Fruit fly (Drosophila melanogaster) whole organism, embryonic: ENCODE data around the gene CG4709.

ENCODE experiments used
- Antp ChIP-seq: fragments of 200-800 bp; sonication (Bioruptor generic); optimal IDR thresholded peaks from 3 replicates; lab custom pipeline; 2016; ENCODE audit warnings: missing biosample characterization, missing genetic modification characterization
- Atf3 ChIP-seq: fragments of 200-800 bp; sonication (Bioruptor generic); optimal IDR thresholded peaks from 3 replicates; lab custom pipeline; 2016; ENCODE audit warnings: missing biosample characterization, missing genetic modification characterization
- CG10654 ChIP-seq: fragments of 200-800 bp; sonication (Bioruptor generic); optimal IDR thresholded peaks from 2 replicates; lab custom pipeline; 2016; ENCODE audit warnings: missing biosample characterization, missing genetic modification characterization
- CG10979 ChIP-seq: fragments of 200-800 bp; sonication (Bioruptor generic); optimal IDR thresholded peaks from 2 replicates; lab custom pipeline; 2018; ENCODE audit warnings: missing biosample characterization, mild to moderate bottlenecking, missing genetic modification characterization, moderate library complexity
- CG12769 ChIP-seq: fragments of 200-800 bp; sonication (Bioruptor generic); optimal IDR thresholded peaks from 2 replicates; lab custom pipeline; 2019; ENCODE audit warnings: missing biosample characterization, mild to moderate bottlenecking, missing genetic modification characterization, moderate library complexity
- CG13424 ChIP-seq: fragments of 200-800 bp; sonication (Bioruptor generic); optimal IDR thresholded peaks from 2 replicates; lab custom pipeline; 2019; ENCODE audit warnings: missing biosample characterization, mild to moderate bottlenecking, missing genetic modification characterization, moderate library complexity
- CG14860 ChIP-seq: fragments of 200-800 bp; sonication (Bioruptor generic); IDR thresholded peaks from 3 replicates; pipeline ENCODE4 v1.3.6; 2022; ENCODE audit warnings: missing biosample characterization, missing genetic modification characterization; ENCODE audit not compliant: partially characterized antibody
- CG15696 ChIP-seq: fragments of 200-800 bp; sonication (Bioruptor generic); optimal IDR thresholded peaks from 2 replicates; lab custom pipeline; 2019; ENCODE audit warnings: missing biosample characterization, mild to moderate bottlenecking, missing genetic modification characterization, moderate library complexity
- CG18619 ChIP-seq: fragments of 200-800 bp; sonication (Bioruptor generic); optimal IDR thresholded peaks from 3 replicates; lab custom pipeline; 2017; ENCODE audit warnings: missing biosample characterization, mild to moderate bottlenecking, missing genetic modification characterization
- CG3163 ChIP-seq: fragments of 200-800 bp; sonication (Bioruptor generic); optimal IDR thresholded peaks from 3 replicates; lab custom pipeline; 2016; ENCODE audit warnings: missing biosample characterization, missing genetic modification characterization
- CG3995 ChIP-seq: fragments of 200-800 bp; sonication (Bioruptor generic); optimal IDR thresholded peaks from 3 replicates; lab custom pipeline; 2016; ENCODE audit warnings: missing biosample characterization, missing genetic modification characterization
- CG4328 ChIP-seq: fragments of 200-800 bp; sonication (Bioruptor generic); optimal IDR thresholded peaks from 3 replicates; lab custom pipeline; 2017; ENCODE audit warnings: missing biosample characterization, missing genetic modification reagents, missing genetic modification characterization
- CG4617 ChIP-seq: fragments of 200-800 bp; sonication (Bioruptor generic); optimal IDR thresholded peaks from 3 replicates; lab custom pipeline; 2016; ENCODE audit warnings: missing biosample characterization, missing genetic modification characterization, borderline replicate concordance
- CG6654 ChIP-seq: fragments of 200-800 bp; sonication (Bioruptor generic); optimal IDR thresholded peaks from 2 replicates; lab custom pipeline; 2017; ENCODE audit warnings: missing biosample characterization, mild to moderate bottlenecking, missing genetic modification characterization
- CG6683 ChIP-seq: fragments of 200-800 bp; sonication (Bioruptor generic); optimal IDR thresholded peaks from 2 replicates; lab custom pipeline; 2017; ENCODE audit warnings: missing biosample characterization, mild to moderate bottlenecking, missing genetic modification characterization, missing genetic modification reagents
- CG7556 ChIP-seq: fragments of 200-800 bp; sonication (Bioruptor generic); optimal IDR thresholded peaks from 2 replicates; lab custom pipeline; 2017; ENCODE audit warnings: missing biosample characterization, mild to moderate bottlenecking, missing genetic modification characterization
- CG9609 ChIP-seq: fragments of 200-800 bp; sonication (Bioruptor generic); optimal IDR thresholded peaks from 3 replicates; lab custom pipeline; 2016; ENCODE audit warnings: missing biosample characterization, missing genetic modification characterization
- CrebB ChIP-seq: fragments of 200-800 bp; sonication (Bioruptor generic); optimal IDR thresholded peaks from 3 replicates; lab custom pipeline; 2018; ENCODE audit warnings: missing biosample characterization, mild to moderate bottlenecking, missing genetic modification characterization
- Dbx ChIP-seq: fragments of 200-800 bp; sonication (Bioruptor generic); IDR thresholded peaks from 3 replicates; pipeline ENCODE4 v1.3.6; 2022; ENCODE audit warnings: missing biosample characterization, missing genetic modification characterization
- Jarid2 ChIP-seq: fragments of 200-800 bp; sonication (Bioruptor generic); optimal IDR thresholded peaks from 3 replicates; lab custom pipeline; 2017; ENCODE audit warnings: mild to moderate bottlenecking, missing biosample characterization, missing genetic modification reagents, missing genetic modification characterization
- MESR4 ChIP-seq: fragments of 200-800 bp; sonication (Bioruptor generic); optimal IDR thresholded peaks from 2 replicates; lab custom pipeline; 2018; ENCODE audit warnings: missing biosample characterization, mild to moderate bottlenecking, missing genetic modification characterization, moderate library complexity
- Sox100B ChIP-seq: fragments of 200-800 bp; sonication (Bioruptor generic); optimal IDR thresholded peaks from 3 replicates; lab custom pipeline; 2018; ENCODE audit warnings: missing biosample characterization, mild to moderate bottlenecking, missing genetic modification characterization
- Sry-δ ChIP-seq: fragments of 200-800 bp; sonication (Bioruptor generic); optimal IDR thresholded peaks from 2 replicates; lab custom pipeline; 2016; ENCODE audit warnings: missing biosample characterization, missing genetic modification characterization
- Tbp ChIP-seq: fragments of >200 bp; optimal IDR thresholded peaks from 2 replicates; lab custom pipeline; 2018; ENCODE audit warnings: missing biosample characterization, missing genetic modification characterization
- al ChIP-seq: fragments of 200-800 bp; sonication (Bioruptor generic); IDR thresholded peaks from 2 replicates; pipeline ENCODE4 v1.3.6; 2022; ENCODE audit warnings: missing biosample characterization, missing genetic modification characterization
- bigmax ChIP-seq: fragments of 200-800 bp; sonication (Bioruptor generic); optimal IDR thresholded peaks from 2 replicates; lab custom pipeline; 2018; ENCODE audit warnings: missing biosample characterization, mild to moderate bottlenecking, missing genetic modification characterization
- chif ChIP-seq, 2 experiments: fragments of 200-800 bp; sonication (Bioruptor generic); optimal IDR thresholded peaks; 3 replicates each; lab custom pipeline; 2016; ENCODE audit warnings: missing biosample characterization in 2 of 2, missing genetic modification characterization in 2 of 2
- cwo ChIP-seq: fragments of 200-800 bp; sonication (Bioruptor generic); optimal IDR thresholded peaks from 3 replicates; lab custom pipeline; 2017; ENCODE audit warnings: missing biosample characterization, missing genetic modification characterization, mild to moderate bottlenecking, moderate library complexity, missing genetic modification reagents
- da ChIP-seq: fragments of 200-800 bp; sonication (Bioruptor generic); optimal IDR thresholded peaks from 2 replicates; lab custom pipeline; 2016; ENCODE audit warnings: missing biosample characterization, missing genetic modification characterization
- dan ChIP-seq: fragments of 200-800 bp; sonication (Bioruptor generic); IDR thresholded peaks from 2 replicates; pipeline ENCODE4 v1.3.6; 2022; ENCODE audit warnings: missing biosample characterization, missing genetic modification characterization
- dmrt11E ChIP-seq: fragments of 200-800 bp; sonication (Bioruptor generic); optimal IDR thresholded peaks from 3 replicates; lab custom pipeline; 2018; ENCODE audit warnings: missing biosample characterization, mild to moderate bottlenecking, missing genetic modification characterization, moderate library complexity
- dmrt99B ChIP-seq: fragments of 200-800 bp; sonication (Bioruptor generic); optimal IDR thresholded peaks from 2 replicates; lab custom pipeline; 2018; ENCODE audit warnings: missing biosample characterization, mild to moderate bottlenecking, missing genetic modification characterization, moderate library complexity
- emc ChIP-seq: fragments of 200-800 bp; sonication (Bioruptor generic); optimal IDR thresholded peaks from 2 replicates; lab custom pipeline; 2016; ENCODE audit warnings: missing biosample characterization, missing genetic modification characterization
- esg ChIP-seq: fragments of 200-800 bp; sonication (Bioruptor generic); conservative IDR thresholded peaks from 2 replicates; pipeline ENCODE4 v1.3.6; 2022; ENCODE audit warnings: missing biosample characterization, missing genetic modification characterization
- grn ChIP-seq: fragments of 200-800 bp; sonication (Bioruptor generic); optimal IDR thresholded peaks from 3 replicates; lab custom pipeline; 2017; ENCODE audit warnings: missing biosample characterization, missing genetic modification characterization
- ham ChIP-seq: fragments of 200-800 bp; sonication (Bioruptor generic); IDR thresholded peaks from 2 replicates; pipeline ENCODE4 v1.3.6; 2022; ENCODE audit warnings: missing biosample characterization, missing genetic modification characterization
- ind ChIP-seq: fragments of 200-800 bp; sonication (Bioruptor generic); optimal IDR thresholded peaks from 3 replicates; lab custom pipeline; 2016; ENCODE audit warnings: missing biosample characterization, missing genetic modification characterization
- kah ChIP-seq: fragments of 200-800 bp; sonication (Bioruptor generic); optimal IDR thresholded peaks from 2 replicates; lab custom pipeline; 2018; ENCODE audit warnings: missing biosample characterization, mild to moderate bottlenecking, missing genetic modification characterization
- kay ChIP-seq: fragments of 200-800 bp; sonication (Bioruptor generic); optimal IDR thresholded peaks from 2 replicates; lab custom pipeline; 2016; ENCODE audit warnings: missing biosample characterization, missing genetic modification characterization
- lab ChIP-seq: fragments of 200-800 bp; sonication (Bioruptor generic); optimal IDR thresholded peaks from 3 replicates; lab custom pipeline; 2017; ENCODE audit warnings: missing biosample characterization, missing genetic modification characterization, mild to moderate bottlenecking, moderate library complexity, missing genetic modification reagents
- lbe ChIP-seq: fragments of 200-800 bp; sonication (Bioruptor generic); optimal IDR thresholded peaks from 2 replicates; lab custom pipeline; 2016; ENCODE audit warnings: missing biosample characterization, mild to moderate bottlenecking, missing genetic modification characterization
- lov ChIP-seq, 2 experiments: fragments of 200-800 bp in 1 of 2; fragments of >200 bp in 1 of 2; sonication (Bioruptor generic) in 1 of 2; IDR thresholded peaks in 1 of 2; optimal IDR thresholded peaks in 1 of 2; 2 replicates in 1 of 2; 3 replicates in 1 of 2; pipeline versions ENCODE4 v1.3.6 to Lab custom; 2017 to 2022; ENCODE audit warnings: missing biosample characterization in 1 of 2, missing genetic modification characterization in 1 of 2
- nmo ChIP-seq: fragments of 200-800 bp; sonication (Bioruptor generic); optimal IDR thresholded peaks from 2 replicates; lab custom pipeline; 2018; ENCODE audit warnings: missing biosample characterization, mild to moderate bottlenecking, missing genetic modification characterization, moderate library complexity
- pb ChIP-seq: fragments of 200-800 bp; sonication (Bioruptor generic); optimal IDR thresholded peaks from 3 replicates; lab custom pipeline; 2016; ENCODE audit warnings: missing biosample characterization, missing genetic modification characterization
- schlank ChIP-seq: fragments of 200-800 bp; sonication (Bioruptor generic); optimal IDR thresholded peaks from 2 replicates; lab custom pipeline; 2018; ENCODE audit warnings: missing biosample characterization, mild to moderate bottlenecking, missing genetic modification characterization
- shn ChIP-seq: fragments of 200-800 bp; sonication (Bioruptor generic); optimal IDR thresholded peaks from 3 replicates; lab custom pipeline; 2016; ENCODE audit warnings: missing biosample characterization, missing genetic modification characterization
- sob ChIP-seq: fragments of 200-800 bp; sonication (Bioruptor generic); IDR thresholded peaks from 2 replicates; pipeline ENCODE4 v1.3.6; 2022; ENCODE audit warnings: missing biosample characterization, missing genetic modification characterization
- tll ChIP-seq, 2 experiments: fragments of 200-800 bp in 1 of 2; fragments of >200 bp in 1 of 2; sonication (Bioruptor generic) in 1 of 2; optimal IDR thresholded peaks; 2 replicates each; lab custom pipeline; 2017 to 2019; ENCODE audit warnings: missing biosample characterization in 2 of 2, missing genetic modification characterization in 2 of 2, mild to moderate bottlenecking in 1 of 2, moderate library complexity in 1 of 2
- z ChIP-seq: fragments of 200-800 bp; sonication (Bioruptor generic); IDR thresholded peaks from 3 replicates; pipeline ENCODE4 v1.3.6; 2022; ENCODE audit warnings: missing biosample characterization, missing genetic modification characterization

The CG4709 gene

dm6 chr2L:9938631-9939256, 15.4 kb upstream of the CG4709 start, which contains the start of the genes Datp and CG4619 (continued):
- TF ChIP-seq emc (GFP tag; lab: Kevin White, UChicago): peak; percentile 38
- peak; percentile 54 for TF ChIP-seq CG18619 (GFP tag; lab: Kevin White, UChicago)
- peak; percentile 55 for TF ChIP-seq CG4617 (GFP tag; lab: Kevin White, UChicago)
- no peak for TF ChIP-seq kay
- peak; percentile 46 for TF ChIP-seq ind (GFP tag; lab: Kevin White, UChicago)
- no peak for TF ChIP-seq dmrt99B (tag; lab: Kevin White, UChicago)
- TF ChIP-seq Sox100B: no peak
- TF ChIP-seq CG12769 (tag; lab: Kevin White, UChicago): no peak
- no peak for TF ChIP-seq ham
- TF ChIP-seq CG6683 (GFP tag; lab: Kevin White, UChicago): no peak
- TF ChIP-seq CG3995 (GFP tag; lab: Kevin White, UChicago): peak; percentile 36
- 0 out of 3 replicates have a peak, but pooled peaks have one; percentile 7 for TF ChIP-seq CG14860
- peak; percentile 76 for TF ChIP-seq shn
- peak; percentile 68 for TF ChIP-seq MESR4 (GFP tag; lab: Kevin White, UChicago)
- no peak for TF ChIP-seq tll (GFP tag; optimal IDR thresholded peaks at IDR 0.05; lab: Kevin White, UChicago)
- TF ChIP-seq lov (optimal IDR thresholded peaks at IDR 0.05; lab: Kevin White, UChicago): no peak
- peak; percentile 72; the same call in 1 of the 3 replicates for TF ChIP-seq lov (GFP tag; IDR thresholded peaks at IDR 0.05; lab: Robert Waterston, UW)
- no peak for TF ChIP-seq schlank
- no peak for TF ChIP-seq CG4328
- TF ChIP-seq dan (GFP tag; lab: Robert Waterston, UW): no peak
- no peak for TF ChIP-seq CG15696 (tag; lab: Kevin White, UChicago)
- TF ChIP-seq bigmax: no peak
- no peak for TF ChIP-seq Atf3 (GFP tag; lab: Kevin White, UChicago)
- peak; percentile 21 for TF ChIP-seq lbe (GFP tag; lab: Kevin White, UChicago)
- peak; percentile 87 for TF ChIP-seq sob
- TF ChIP-seq CG9609 (GFP tag; lab: Kevin White, UChicago): peak; percentile 51
- peak; percentile 6 for TF ChIP-seq CG10979 (tag; lab: Kevin White, UChicago)
- peak; percentile 64 for TF ChIP-seq lab (GFP tag; lab: Kevin White, UChicago)
- TF ChIP-seq CG13424: peak; percentile 3
- no peak for TF ChIP-seq z
- TF ChIP-seq da (GFP tag; lab: Kevin White, UChicago): peak; percentile 49
- peak; percentile 20 for TF ChIP-seq nmo (GFP tag; lab: Kevin White, UChicago)
- peak; percentile 30 for TF ChIP-seq Sry-δ (GFP tag; lab: Kevin White, UChicago)
- peak; percentile 33 for TF ChIP-seq Antp (GFP tag; lab: Kevin White, UChicago)
- no peak; the same call in 1 of the 2 replicates for TF ChIP-seq al
- TF ChIP-seq CG3163 (GFP tag; lab: Kevin White, UChicago): peak; percentile 13
- no peak for TF ChIP-seq cwo (GFP tag; lab: Kevin White, UChicago)
- TF ChIP-seq CrebB (tag; lab: Kevin White, UChicago): no peak
- TF ChIP-seq Jarid2 (GFP tag; lab: Kevin White, UChicago): peak; percentile 6
- TF ChIP-seq CG7556: no peak
- no peak for TF ChIP-seq pb
- no peak for TF ChIP-seq esg (GFP tag; lab: Robert Waterston, UW)
- peak; percentile 62; the same call in 2 of the 3 replicates for TF ChIP-seq Dbx
- TF ChIP-seq dmrt11E: no peak
- TF ChIP-seq grn: no peak
- TF ChIP-seq kah (GFP tag; lab: Kevin White, UChicago): peak; percentile 97
- peak in 1 of 2 experiments; percentile 16 for TF ChIP-seq chif (GFP tag; optimal IDR thresholded peaks at IDR 0.05; lab: Kevin White, UChicago)
- peak; percentile 12 for TF ChIP-seq CG10654 (GFP tag; lab: Kevin White, UChicago)
- no peak for TF ChIP-seq Tbp (GFP tag; lab: Kevin White, UChicago)
- TF ChIP-seq CG6654: no peak
